Worm (Caenorhabditis elegans): ENCODE data around the gene T07E3.2.

DNA sequence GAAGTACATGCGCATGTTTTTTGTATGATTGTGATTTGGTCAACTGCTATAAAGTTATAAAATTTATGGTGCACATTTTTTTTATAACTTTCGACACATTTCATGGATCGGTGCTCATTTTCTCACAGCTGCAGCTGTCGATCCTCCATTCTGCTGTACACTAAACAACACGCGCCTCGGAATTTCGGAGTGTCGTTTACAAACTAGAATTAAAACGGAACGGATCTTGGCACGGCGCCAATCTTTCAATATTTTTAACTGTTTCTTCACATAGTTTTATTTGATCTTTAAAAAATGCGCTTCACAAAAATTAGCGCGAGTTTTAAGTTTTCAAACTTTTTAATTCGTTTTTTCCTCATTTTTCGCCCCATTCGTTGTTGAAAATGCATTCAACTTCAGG, 39.9 kb downstream of the T07E3.2 start, which contains the start of gene let-711:
- TF ChIP-seq dao-5 (tag; optimal IDR thresholded peaks at IDR 0.05), result no peak
- no peak for TF ChIP-seq him-1 (tag; optimal IDR thresholded peaks at IDR 0.05)
- no peak for TF ChIP-seq W03F9.2 (tag; optimal IDR thresholded peaks at IDR 0.05)
